Fruit fly (Drosophila melanogaster) whole organism, embryonic: ENCODE results near the gene CG32483.
A peak's percentile ranks its signal among the peaks of the same experiment; 100 is the strongest.

Experiments
- ATbp ChIP-seq: fragments of 200-800 bp; sonication (Bioruptor generic); optimal IDR thresholded peaks from 2 replicates; lab custom pipeline; 2017; ENCODE audit warnings: missing biosample characterization, mild to moderate bottlenecking, missing genetic modification characterization, missing genetic modification reagents
- Atf-2 ChIP-seq: fragments of 200-800 bp; sonication (Bioruptor generic); optimal IDR thresholded peaks from 2 replicates; lab custom pipeline; 2016; ENCODE audit warnings: missing biosample characterization, missing genetic modification characterization
- Awh ChIP-seq: fragments of 200-800 bp; sonication (Bioruptor generic); IDR thresholded peaks from 2 replicates; pipeline ENCODE4, ENCODE4 v1.3.6; 2022; ENCODE audit warnings: missing biosample characterization, missing genetic modification characterization
- Bteb2 ChIP-seq: fragments of 200-800 bp; sonication (Bioruptor generic); optimal IDR thresholded peaks from 2 replicates; lab custom pipeline; 2016; ENCODE audit warnings: missing biosample characterization, missing genetic modification characterization
- CG10462 ChIP-seq: fragments of 200-800 bp; sonication (Bioruptor generic); optimal IDR thresholded peaks from 2 replicates; lab custom pipeline; 2016; ENCODE audit warnings: missing biosample characterization, missing genetic modification characterization
- CG10565 ChIP-seq: fragments of 200-800 bp; sonication (Bioruptor generic); optimal IDR thresholded peaks from 3 replicates; lab custom pipeline; 2016; ENCODE audit warnings: missing biosample characterization, mild to moderate bottlenecking, missing genetic modification characterization
- CG12219 ChIP-seq: fragments of 200-800 bp; sonication (Bioruptor generic); optimal IDR thresholded peaks from 3 replicates; lab custom pipeline; 2018; ENCODE audit warnings: missing biosample characterization, mild to moderate bottlenecking, missing genetic modification characterization
- CG12236 ChIP-seq: fragments of 200-800 bp; sonication (Bioruptor generic); optimal IDR thresholded peaks from 2 replicates; lab custom pipeline; 2016; ENCODE audit warnings: missing biosample characterization, missing genetic modification characterization
- CG12391 ChIP-seq: fragments of 200-800 bp; sonication (Bioruptor generic); optimal IDR thresholded peaks from 3 replicates; lab custom pipeline; 2018; ENCODE audit warnings: missing biosample characterization, mild to moderate bottlenecking, missing genetic modification characterization, moderate library complexity
- CG13287 ChIP-seq: fragments of 200-800 bp; sonication (Bioruptor generic); IDR thresholded peaks from 2 replicates; pipeline ENCODE4 v1.3.6; 2022; ENCODE audit warnings: missing biosample characterization, missing genetic modification characterization; ENCODE audit not compliant: partially characterized antibody
- CG13296 ChIP-seq: fragments of 200-800 bp; sonication (Bioruptor generic); optimal IDR thresholded peaks from 3 replicates; lab custom pipeline; 2018; ENCODE audit warnings: missing biosample characterization, mild to moderate bottlenecking, missing genetic modification characterization
- CG14441 ChIP-seq: fragments of 200-800 bp; sonication (Bioruptor generic); IDR thresholded peaks from 2 replicates; pipeline ENCODE4 v1.3.6; 2022; ENCODE audit warnings: missing biosample characterization, missing genetic modification characterization
- CG14860 ChIP-seq: fragments of 200-800 bp; sonication (Bioruptor generic); IDR thresholded peaks from 3 replicates; pipeline ENCODE4 v1.3.6; 2022; ENCODE audit warnings: missing biosample characterization, missing genetic modification characterization; ENCODE audit not compliant: partially characterized antibody
- CG15269 ChIP-seq: fragments of 200-800 bp; sonication (Bioruptor generic); optimal IDR thresholded peaks from 2 replicates; lab custom pipeline; 2018; ENCODE audit warnings: missing biosample characterization, mild to moderate bottlenecking, missing genetic modification characterization, moderate library complexity
- CG17361 ChIP-seq: fragments of 200-800 bp; sonication (Bioruptor generic); IDR thresholded peaks from 3 replicates; pipeline ENCODE4 v1.3.6; 2022; ENCODE audit warnings: missing biosample characterization, missing genetic modification characterization
- CG17568 ChIP-seq: fragments of 200-800 bp; sonication (Bioruptor generic); optimal IDR thresholded peaks from 2 replicates; lab custom pipeline; 2018; ENCODE audit warnings: missing biosample characterization, mild to moderate bottlenecking, missing genetic modification characterization, moderate library complexity
- CG17912 ChIP-seq: fragments of 200-800 bp; sonication (Bioruptor generic); optimal IDR thresholded peaks from 2 replicates; lab custom pipeline; 2018; ENCODE audit warnings: missing biosample characterization, mild to moderate bottlenecking, missing genetic modification characterization
- CG1792 ChIP-seq: fragments of 200-800 bp; sonication (Bioruptor generic); optimal IDR thresholded peaks from 2 replicates; lab custom pipeline; 2016; ENCODE audit warnings: missing biosample characterization, missing genetic modification characterization
- CG2129 ChIP-seq: fragments of 200-800 bp; sonication (Bioruptor generic); IDR thresholded peaks from 2 replicates; pipeline ENCODE4 v1.3.6; 2022; ENCODE audit warnings: missing biosample characterization, missing genetic modification characterization; ENCODE audit not compliant: partially characterized antibody
- CG2199 ChIP-seq: fragments of 200-800 bp; sonication (Bioruptor generic); IDR thresholded peaks from 3 replicates; pipeline ENCODE4 v1.3.6; 2022; ENCODE audit warnings: missing biosample characterization, missing genetic modification characterization
- CG2875 ChIP-seq: fragments of 200-800 bp; sonication (Bioruptor generic); optimal IDR thresholded peaks from 2 replicates; lab custom pipeline; 2017; ENCODE audit warnings: missing biosample characterization, mild to moderate bottlenecking, missing genetic modification characterization, missing genetic modification reagents
- CG30403 ChIP-seq: fragments of 200-800 bp; sonication (Bioruptor generic); optimal IDR thresholded peaks from 3 replicates; lab custom pipeline; 2016; ENCODE audit warnings: missing biosample characterization, missing genetic modification characterization
- CG3163 ChIP-seq: fragments of 200-800 bp; sonication (Bioruptor generic); optimal IDR thresholded peaks from 3 replicates; lab custom pipeline; 2016; ENCODE audit warnings: missing biosample characterization, missing genetic modification characterization
- CG34376 ChIP-seq: fragments of 200-800 bp; sonication (Bioruptor generic); optimal IDR thresholded peaks from 2 replicates; lab custom pipeline; 2018; ENCODE audit warnings: missing biosample characterization, mild to moderate bottlenecking, missing genetic modification characterization
- CG7271 ChIP-seq: fragments of 200-800 bp; sonication (Bioruptor generic); optimal IDR thresholded peaks from 2 replicates; lab custom pipeline; 2018; ENCODE audit warnings: missing biosample characterization, mild to moderate bottlenecking, missing genetic modification characterization, moderate library complexity
- CG7357 ChIP-seq: fragments of 200-800 bp; sonication (Bioruptor generic); IDR thresholded peaks from 3 replicates; pipeline ENCODE4 v1.3.6; 2022; ENCODE audit warnings: missing biosample characterization, missing genetic modification characterization
- CG9437 ChIP-seq: fragments of 200-800 bp; sonication (Bioruptor generic); optimal IDR thresholded peaks from 2 replicates; lab custom pipeline; 2018; ENCODE audit warnings: missing biosample characterization, mild to moderate bottlenecking, missing genetic modification characterization
- D ChIP-seq, 2 experiments: fragments of 200-800 bp in 1 of 2; fragments of >200 bp in 1 of 2; sonication (Bioruptor generic) in 1 of 2; optimal IDR thresholded peaks; 2 replicates in 1 of 2; 3 replicates in 1 of 2; lab custom pipeline; 2017; ENCODE audit warnings: mild to moderate bottlenecking in 1 of 2, missing biosample characterization in 1 of 2, missing genetic modification characterization in 1 of 2, missing genetic modification reagents in 1 of 2
- Dad ChIP-seq: fragments of 200-800 bp; sonication (Bioruptor generic); optimal IDR thresholded peaks from 3 replicates; lab custom pipeline; 2016; ENCODE audit warnings: missing biosample characterization, missing genetic modification characterization
- Fer3 ChIP-seq: fragments of 200-800 bp; sonication (Bioruptor generic); optimal IDR thresholded peaks from 2 replicates; lab custom pipeline; 2018; ENCODE audit warnings: missing biosample characterization, mild to moderate bottlenecking, missing genetic modification characterization, moderate library complexity
- GATAe ChIP-seq: fragments of 200-800 bp; sonication (Bioruptor generic); conservative IDR thresholded peaks from 2 replicates; pipeline ENCODE4 v1.3.6; 2022; ENCODE audit warnings: missing biosample characterization, missing genetic modification characterization
- Gug ChIP-seq: fragments of 200-800 bp; sonication (Bioruptor generic); IDR thresholded peaks from 4 replicates; pipeline ENCODE4 v1.3.6; 2022; ENCODE audit warnings: missing biosample characterization, missing genetic modification characterization
- H15 ChIP-seq: fragments of 200-800 bp; sonication (Bioruptor generic); IDR thresholded peaks from 3 replicates; pipeline ENCODE4 v1.3.6; 2022; ENCODE audit warnings: missing biosample characterization, missing genetic modification characterization
- Hr3 ChIP-seq: fragments of 200-800 bp; sonication (Bioruptor generic); optimal IDR thresholded peaks from 3 replicates; lab custom pipeline; 2016; ENCODE audit warnings: missing biosample characterization, missing genetic modification characterization
- Hr51 ChIP-seq, 2 experiments: fragments of 200-800 bp; sonication (Bioruptor generic); optimal IDR thresholded peaks; 2 replicates in 1 of 2; 3 replicates in 1 of 2; lab custom pipeline; 2016 to 2018; ENCODE audit warnings: missing biosample characterization in 2 of 2, missing genetic modification characterization in 2 of 2, mild to moderate bottlenecking in 1 of 2, moderate library complexity in 1 of 2
- Lhr ChIP-seq: fragments of 200-800 bp; sonication (Bioruptor generic); optimal IDR thresholded peaks from 3 replicates; lab custom pipeline; 2017; ENCODE audit warnings: mild to moderate bottlenecking, missing biosample characterization, missing genetic modification reagents, missing genetic modification characterization
- Mrtf ChIP-seq: fragments of 200-800 bp; sonication (Bioruptor generic); IDR thresholded peaks from 3 replicates; pipeline ENCODE4 v1.3.6; 2022; ENCODE audit warnings: missing biosample characterization, missing genetic modification characterization
- Oaz ChIP-seq: fragments of 200-800 bp; sonication (Bioruptor generic); IDR thresholded peaks from 2 replicates; pipeline ENCODE4 v1.3.6; 2022; ENCODE audit warnings: missing biosample characterization, missing genetic modification characterization
- Sox102F ChIP-seq: fragments of 200-800 bp; sonication (Bioruptor generic); optimal IDR thresholded peaks from 2 replicates; lab custom pipeline; 2018; ENCODE audit warnings: missing biosample characterization, mild to moderate bottlenecking, missing genetic modification characterization, moderate library complexity
- cas ChIP-seq: fragments of 200-800 bp; sonication (Bioruptor generic); IDR thresholded peaks from 2 replicates; pipeline ENCODE4 v1.3.6; 2022; ENCODE audit warnings: missing biosample characterization, missing genetic modification characterization
- chinmo ChIP-seq: fragments of 200-800 bp; sonication (Bioruptor generic); IDR thresholded peaks from 4 replicates; pipeline ENCODE4 v1.3.6; 2022; ENCODE audit warnings: missing biosample characterization, missing genetic modification characterization; ENCODE audit not compliant: partially characterized antibody
- crol ChIP-seq: fragments of 200-800 bp; sonication (Bioruptor generic); IDR thresholded peaks from 2 replicates; pipeline ENCODE4 v1.3.6; 2022; ENCODE audit warnings: missing biosample characterization, missing genetic modification characterization
- danr ChIP-seq: fragments of 200-800 bp; sonication (Bioruptor generic); IDR thresholded peaks from 2 replicates; pipeline ENCODE4 v1.3.6; 2022; ENCODE audit warnings: missing biosample characterization, missing genetic modification characterization
- dmrt99B ChIP-seq: fragments of 200-800 bp; sonication (Bioruptor generic); optimal IDR thresholded peaks from 2 replicates; lab custom pipeline; 2018; ENCODE audit warnings: missing biosample characterization, mild to moderate bottlenecking, missing genetic modification characterization, moderate library complexity
- nerfin-1 ChIP-seq: fragments of 200-800 bp; sonication (Bioruptor generic); optimal IDR thresholded peaks from 3 replicates; lab custom pipeline; 2019; ENCODE audit warnings: missing biosample characterization, mild to moderate bottlenecking, missing genetic modification characterization, moderate library complexity
- onecut ChIP-seq: fragments of 200-800 bp; sonication (Bioruptor generic); IDR thresholded peaks from 2 replicates; pipeline ENCODE4 v1.3.6; 2022; ENCODE audit warnings: missing biosample characterization, missing genetic modification characterization
- sqz ChIP-seq: fragments of 200-800 bp; sonication (Bioruptor generic); optimal IDR thresholded peaks from 3 replicates; lab custom pipeline; 2018; ENCODE audit warnings: missing biosample characterization, mild to moderate bottlenecking, missing genetic modification characterization
- vfl ChIP-seq: fragments of 200-800 bp; sonication (Bioruptor generic); optimal IDR thresholded peaks from 2 replicates; lab custom pipeline; 2016; ENCODE audit warnings: missing biosample characterization, missing genetic modification characterization

The CG32483 gene

DNA sequence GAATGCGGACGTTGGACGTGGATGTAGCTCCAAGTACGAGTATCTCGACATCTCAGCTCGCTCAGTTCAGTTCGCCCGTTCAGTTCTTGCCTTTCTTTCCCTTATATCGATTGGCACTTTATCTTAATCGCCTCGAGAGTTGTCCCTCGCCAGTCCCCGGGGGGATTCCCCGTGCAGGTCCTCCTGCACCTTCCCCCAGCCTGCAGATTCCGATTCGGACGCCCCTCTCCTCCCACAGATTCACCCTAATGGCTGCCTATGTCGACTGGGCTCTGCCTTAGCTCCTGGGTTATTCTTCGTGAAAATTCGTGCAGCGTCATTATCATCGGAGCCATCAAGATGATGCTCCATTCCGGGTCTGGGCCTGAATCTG is 7.2 kb upstream of the CG32483 start:
- TF ChIP-seq ATbp (GFP tag; lab: Kevin White, UChicago) (no peak), D (optimal IDR thresholded peaks at IDR 0.05; lab: Kevin White, UChicago) (peak; percentile 80), D (GFP tag; optimal IDR thresholded peaks at IDR 0.05; lab: Kevin White, UChicago) (no peak), CG2129 (GFP tag; lab: Robert Waterston, UW) (no peak), Atf-2 (GFP tag; lab: Kevin White, UChicago) (no peak), CG30403 (GFP tag; lab: Kevin White, UChicago) (no peak), Hr3 (no peak), CG2199 (GFP tag; lab: Robert Waterston, UW) (no peak), onecut (GFP tag; lab: Robert Waterston, UW) (peak; percentile 36; the same call in 1 of the 2 replicates), CG2875 (no peak), CG7271 (tag; lab: Kevin White, UChicago) (no peak), CG17912 (GFP tag; lab: Kevin White, UChicago) (no peak), CG17361 (GFP tag; lab: Robert Waterston, UW) (peak; percentile 5; the same call in 1 of the 3 replicates), crol (GFP tag; lab: Robert Waterston, UW) (peak; percentile 64; the same call in 1 of the 2 replicates)

DNA sequence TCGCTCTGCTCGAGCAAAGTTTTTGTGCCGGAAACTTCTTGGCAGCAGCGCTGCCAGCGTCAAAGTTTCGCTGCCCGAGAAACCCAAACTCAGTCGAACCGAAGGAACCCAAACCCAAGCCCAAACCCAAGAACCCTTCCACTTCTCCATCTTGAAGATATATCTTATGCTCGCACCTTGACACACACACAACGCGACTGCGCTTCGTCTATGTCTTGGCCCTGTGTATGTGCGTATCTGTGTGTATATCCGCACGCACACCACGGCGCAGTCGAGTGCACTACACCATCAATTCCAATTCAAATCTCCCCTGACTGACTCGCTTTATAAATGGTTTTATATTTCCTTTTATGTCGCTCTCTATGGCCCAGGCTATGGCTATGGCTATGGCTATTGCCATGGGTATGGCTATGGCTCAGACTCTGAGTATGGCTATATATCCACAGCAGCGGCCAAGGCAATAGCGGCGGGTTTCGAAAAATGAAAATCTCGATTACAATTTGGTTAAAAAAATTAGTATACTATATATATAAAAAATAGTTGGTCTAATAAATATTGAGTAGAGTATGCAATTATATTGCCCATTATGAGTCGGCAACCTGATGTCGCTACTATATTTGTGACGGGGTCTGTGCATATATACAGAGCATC is 6.6 kb upstream of the CG32483 start:
- TF ChIP-seq CG34376 (GFP tag; lab: Kevin White, UChicago), result peak; percentile 69
- TF ChIP-seq CG17568 (GFP tag; lab: Kevin White, UChicago), result peak; percentile 94
- peak; percentile 64 for TF ChIP-seq vfl (GFP tag; lab: Kevin White, UChicago)
- no peak for TF ChIP-seq CG13287
- TF ChIP-seq CG12236, result peak; percentile 2
- no peak for TF ChIP-seq CG14860 (GFP tag; lab: Robert Waterston, UW)
- TF ChIP-seq CG9437, result peak; percentile 87
- peak; percentile 96 for TF ChIP-seq CG13296 (GFP tag; lab: Kevin White, UChicago)
- peak; percentile 97 for TF ChIP-seq dmrt99B
- TF ChIP-seq chinmo, result 0 out of 4 replicates have a peak, but pooled peaks have one; percentile 19
- peak; percentile 95 for TF ChIP-seq Mrtf (GFP tag; lab: Robert Waterston, UW)
- peak; percentile 96 for TF ChIP-seq CG15269
- TF ChIP-seq CG12219 (GFP tag; lab: Kevin White, UChicago), result peak; percentile 95
- 0 out of 2 replicates have a peak, but pooled peaks have one; percentile 72 for TF ChIP-seq cas
- peak; percentile 94 for TF ChIP-seq H15
- TF ChIP-seq Fer3 (tag; lab: Kevin White, UChicago), result peak; percentile 96
- TF ChIP-seq Hr51 (GFP tag; optimal IDR thresholded peaks at IDR 0.05; lab: Kevin White, UChicago), result peak; percentile 81 to 96
- TF ChIP-seq Oaz (GFP tag; lab: Robert Waterston, UW), result peak; percentile 88
- peak; percentile 93 for TF ChIP-seq Gug (GFP tag; lab: Robert Waterston, UW)
- peak; percentile 88 for TF ChIP-seq CG7357 (GFP tag; lab: Robert Waterston, UW)
- peak; percentile 92 for TF ChIP-seq sqz
- TF ChIP-seq Dad (GFP tag; lab: Kevin White, UChicago), result peak; percentile 66
- peak; percentile 96 for TF ChIP-seq CG14441
- peak; percentile 82 for TF ChIP-seq GATAe (GFP tag; lab: Robert Waterston, UW)
- peak; percentile 57 for TF ChIP-seq CG10565 (GFP tag; lab: Kevin White, UChicago)
- peak; percentile 93 for TF ChIP-seq nerfin-1
- no peak for TF ChIP-seq CG3163 (GFP tag; lab: Kevin White, UChicago)
- peak; percentile 33 for TF ChIP-seq Bteb2 (GFP tag; lab: Kevin White, UChicago)
- peak; percentile 96 for TF ChIP-seq Awh
- TF ChIP-seq CG1792 (GFP tag; lab: Kevin White, UChicago), result no peak
- peak; percentile 94 for TF ChIP-seq Sox102F (GFP tag; lab: Kevin White, UChicago)
- peak; percentile 86 for TF ChIP-seq Lhr (GFP tag; lab: Kevin White, UChicago)
- TF ChIP-seq CG10462 (GFP tag; lab: Kevin White, UChicago), result peak; percentile 83
- peak; percentile 92 for TF ChIP-seq danr
- TF ChIP-seq CG12391 (tag; lab: Kevin White, UChicago), result peak; percentile 97
